Worm (Caenorhabditis elegans): ENCODE results near the gene dsc-1.

DNA sequence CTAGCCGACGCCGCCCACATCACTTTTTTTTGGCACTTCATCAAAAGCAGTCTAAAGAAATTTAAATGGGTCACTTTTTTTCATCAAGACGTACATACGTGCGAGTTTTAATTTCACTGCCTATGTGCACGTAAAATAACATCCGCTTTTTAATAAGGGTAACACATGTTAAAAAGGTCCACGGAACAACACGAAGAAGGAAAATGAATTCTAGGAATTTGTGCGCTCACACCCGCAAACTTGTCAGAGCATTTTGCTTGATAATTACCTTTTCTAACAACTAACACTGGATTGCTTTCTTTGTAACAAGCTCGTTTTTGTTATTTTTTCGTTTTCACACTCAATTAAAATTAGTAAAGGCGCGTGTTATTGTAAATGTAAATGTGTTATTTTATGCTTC lies 25.9 kb downstream of the dsc-1 start:
- TF ChIP-seq rpc-1 (optimal IDR thresholded peaks at IDR 0.05): no peak
- TF ChIP-seq rpc-1 (tag; optimal IDR thresholded peaks at IDR 0.05): no peak
- TF ChIP-seq F10E7.11 (tag; optimal IDR thresholded peaks at IDR 0.05): no peak
- TF ChIP-seq nhr-90 (tag; optimal IDR thresholded peaks at IDR 0.05): no peak
- TF ChIP-seq F37B4.10 (GFP tag; IDR thresholded peaks at IDR 0.05): no peak
- TF ChIP-seq lag-1 (GFP tag; IDR thresholded peaks at IDR 0.05): no peak
- no peak for TF ChIP-seq madf-6 (GFP tag; IDR thresholded peaks at IDR 0.05)
